Worm (Caenorhabditis elegans) whole organism, L4 larva: Measurements from ENCODE around the gene F46C5.6.

ENCODE experiments used
- aha-1 ChIP-seq: fragments of 150-350 bp; peaks from one replicate; lab custom pipeline; 2014; ENCODE audit warnings: missing biosample characterization, missing genetic modification characterization
- aly-2 ChIP-seq: sonication (generic microtip); optimal IDR thresholded peaks from 2 replicates; lab custom pipeline; 2018; ENCODE audit warnings: missing biosample characterization, missing genetic modification characterization
- fkh-10 ChIP-seq: fragments of 150-350 bp; optimal IDR thresholded peaks from 2 replicates; lab custom pipeline; 2014; ENCODE audit warnings: missing biosample characterization, missing genetic modification reagents, missing genetic modification characterization
- jun-1 ChIP-seq: fragments of 150-350 bp; optimal IDR thresholded peaks from 2 replicates; lab custom pipeline; 2014; ENCODE audit warnings: missing biosample characterization, missing genetic modification reagents, missing genetic modification characterization
- lsy-2 ChIP-seq, 2 experiments: fragments of 150-350 bp in 1 of 2; sonication (generic microtip) in 1 of 2; optimal IDR thresholded peaks; 2 replicates each; lab custom pipeline; 2014 to 2017; ENCODE audit warnings: missing biosample characterization in 2 of 2, missing genetic modification characterization in 2 of 2
- nhr-11 ChIP-seq: fragments of 150-350 bp; optimal IDR thresholded peaks from 2 replicates; lab custom pipeline; 2014; ENCODE audit warnings: missing biosample characterization, missing genetic modification characterization
- nhr-41 ChIP-seq: fragments of 200-800 bp; sonication (Bioruptor generic); IDR thresholded peaks from 2 replicates; pipeline ENCODE4 v1.3.6; 2022; ENCODE audit warnings: missing genetic modification reagents, missing genetic modification characterization, missing compliant biosample characterization
- nhr-77 ChIP-seq: fragments of 150-350 bp; optimal IDR thresholded peaks from 2 replicates; lab custom pipeline; 2014; ENCODE audit warnings: missing biosample characterization, missing genetic modification characterization

- TF ChIP-seq nhr-11 (tag; lab: Kevin White, UChicago) (no peak), lsy-2 (tag; optimal IDR thresholded peaks at IDR 0.05; lab: Kevin White, UChicago) (no peak), aly-2 (tag; lab: Kevin White, UChicago) (no peak), nhr-77 (tag; lab: Kevin White, UChicago) (no peak), fkh-10 (GFP tag; lab: Kevin White, UChicago) (no peak), nhr-41 (no peak), aha-1 (no peak), jun-1 (tag; lab: Kevin White, UChicago) (no peak)
Observed at ce11 chrII:8806921-8807320, 37.4 kb downstream of the F46C5.6 start, which contains the start of gene pho-13.
